Worm (Caenorhabditis elegans): ENCODE results near the gene F10C2.3.

ce11 chrV:11976734-11977133, 43.4 kb upstream of the F10C2.3 start:
- TF ChIP-seq tbx-11 (GFP tag; IDR thresholded peaks at IDR 0.05) (no peak), ama-1 (optimal IDR thresholded peaks at IDR 0.05) (no peak), scrt-1 (GFP tag; IDR thresholded peaks at IDR 0.05) (no peak), ets-7 (tag; optimal IDR thresholded peaks at IDR 0.05) (no peak), tbx-37 (GFP tag; conservative IDR thresholded peaks at IDR 0.05) (no peak), aly-1 (tag; optimal IDR thresholded peaks at IDR 0.05) (no peak), pes-1 (GFP tag; IDR thresholded peaks at IDR 0.05) (no peak), flt-1 (GFP tag; IDR thresholded peaks at IDR 0.05) (no peak)

Measured in whole organism, early embryonic.